Worm (Caenorhabditis elegans) whole organism, L4/young adult: ENCODE measurements around the gene icap-1.

Experiments used
- W03F9.2 ChIP-seq: fragments of 150-350 bp; optimal IDR thresholded peaks from 2 replicates; lab custom pipeline; 2014; ENCODE audit warnings: missing biosample characterization, missing genetic modification characterization
- dao-5 ChIP-seq: sonication (generic microtip); optimal IDR thresholded peaks from 2 replicates; lab custom pipeline; 2016; ENCODE audit warnings: missing genotype, missing genetic modification characterization, moderate library complexity, missing compliant biosample characterization
- him-1 ChIP-seq: sonication (generic microtip); optimal IDR thresholded peaks from 2 replicates; lab custom pipeline; 2016; ENCODE audit warnings: missing genotype, missing genetic modification reagents, missing genetic modification characterization, missing compliant biosample characterization

ce11 chrIV:13748798-13749197, 38.0 kb downstream of the icap-1 start:
- no peak for TF ChIP-seq W03F9.2 (tag; lab: Kevin White, UChicago)
- TF ChIP-seq dao-5: no peak
- no peak for TF ChIP-seq him-1
